Fruit fly (Drosophila melanogaster) whole organism, embryonic: ENCODE data around the gene roq.
A peak's percentile ranks its signal among the peaks of the same experiment; 100 is the strongest.

Source experiments
- C15 ChIP-seq: fragments of 200-800 bp; sonication (Bioruptor generic); IDR thresholded peaks from 3 replicates; pipeline ENCODE4 v1.3.6; 2022; ENCODE audit warnings: missing biosample characterization, missing genetic modification characterization
- CG10979 ChIP-seq: fragments of 200-800 bp; sonication (Bioruptor generic); optimal IDR thresholded peaks from 2 replicates; lab custom pipeline; 2018; ENCODE audit warnings: missing biosample characterization, mild to moderate bottlenecking, missing genetic modification characterization, moderate library complexity
- CG11560 ChIP-seq: fragments of 200-800 bp; sonication (Bioruptor generic); IDR thresholded peaks from 3 replicates; pipeline ENCODE4 v1.3.6; 2022; ENCODE audit warnings: missing biosample characterization, missing genetic modification characterization
- CG11695 ChIP-seq: fragments of 200-800 bp; sonication (Bioruptor generic); IDR thresholded peaks from 3 replicates; pipeline ENCODE4 v1.3.6; 2022; ENCODE audit warnings: missing biosample characterization, missing genetic modification characterization
- CG18599 ChIP-seq: fragments of 200-800 bp; sonication (Bioruptor generic); optimal IDR thresholded peaks from 3 replicates; lab custom pipeline; 2017; ENCODE audit warnings: missing biosample characterization, missing genetic modification characterization, mild to moderate bottlenecking, moderate library complexity, missing genetic modification reagents
- CG2116 ChIP-seq: fragments of 200-800 bp; sonication (Bioruptor generic); optimal IDR thresholded peaks from 3 replicates; lab custom pipeline; 2018; ENCODE audit warnings: missing biosample characterization, mild to moderate bottlenecking, missing genetic modification characterization
- CG3847 ChIP-seq: fragments of 200-800 bp; sonication (Bioruptor generic); IDR thresholded peaks from 2 replicates; pipeline ENCODE4 v1.3.6; 2022; ENCODE audit warnings: missing biosample characterization, missing genetic modification characterization
- CG4707 ChIP-seq: fragments of 200-800 bp; sonication (Bioruptor generic); optimal IDR thresholded peaks from 2 replicates; lab custom pipeline; 2018; ENCODE audit warnings: missing biosample characterization, mild to moderate bottlenecking, missing genetic modification characterization, moderate library complexity
- CG7987 ChIP-seq: fragments of 200-800 bp; sonication (Bioruptor generic); optimal IDR thresholded peaks from 2 replicates; lab custom pipeline; 2018; ENCODE audit warnings: missing biosample characterization, mild to moderate bottlenecking, missing genetic modification characterization, moderate library complexity
- CG8478 ChIP-seq: fragments of >200 bp; optimal IDR thresholded peaks from 2 replicates; lab custom pipeline; 2018
- CG9932 ChIP-seq: fragments of 200-800 bp; sonication (Bioruptor generic); IDR thresholded peaks from 2 replicates; pipeline ENCODE4 v1.3.6; 2022; ENCODE audit warnings: missing biosample characterization, missing genetic modification characterization
- CoRest ChIP-seq: fragments of 200-800 bp; sonication (Bioruptor generic); optimal IDR thresholded peaks from 3 replicates; lab custom pipeline; 2018; ENCODE audit warnings: missing biosample characterization, mild to moderate bottlenecking, missing genetic modification characterization, moderate library complexity
- Dbx ChIP-seq: fragments of 200-800 bp; sonication (Bioruptor generic); IDR thresholded peaks from 3 replicates; pipeline ENCODE4 v1.3.6; 2022; ENCODE audit warnings: missing biosample characterization, missing genetic modification characterization
- Drgx ChIP-seq: fragments of 200-800 bp; sonication (Bioruptor generic); IDR thresholded peaks from 2 replicates; pipeline ENCODE4 v1.3.6; 2022; ENCODE audit warnings: missing biosample characterization, missing genetic modification characterization
- Elba2 ChIP-seq: fragments of 200-800 bp; sonication (Bioruptor generic); optimal IDR thresholded peaks from 3 replicates; lab custom pipeline; 2016; ENCODE audit warnings: missing biosample characterization, missing genetic modification characterization
- Fer2 ChIP-seq: fragments of 200-800 bp; sonication (Bioruptor generic); optimal IDR thresholded peaks from 2 replicates; lab custom pipeline; 2018; ENCODE audit warnings: missing biosample characterization, mild to moderate bottlenecking, missing genetic modification characterization, moderate library complexity
- HHEX ChIP-seq: fragments of 200-800 bp; sonication (Bioruptor generic); optimal IDR thresholded peaks from 3 replicates; lab custom pipeline; 2017; ENCODE audit warnings: missing biosample characterization, mild to moderate bottlenecking, missing genetic modification characterization, missing genetic modification reagents
- Hr39 ChIP-seq: fragments of >200 bp; optimal IDR thresholded peaks from 2 replicates; lab custom pipeline; 2017
- Hsf ChIP-seq: fragments of 200-800 bp; sonication (Bioruptor generic); optimal IDR thresholded peaks from 3 replicates; lab custom pipeline; 2016; ENCODE audit warnings: missing biosample characterization, missing genetic modification characterization
- Med ChIP-seq: fragments of 200-800 bp; sonication (Bioruptor generic); peaks from one replicate; lab custom pipeline; 2016; ENCODE audit warnings: missing biosample characterization, missing genetic modification characterization, mild to moderate bottlenecking, inconsistent platforms, moderate library complexity
- Nf-YA ChIP-seq: fragments of 200-800 bp; sonication (Bioruptor generic); IDR thresholded peaks from 2 replicates; pipeline ENCODE4 v1.3.6; 2022; ENCODE audit warnings: missing biosample characterization, missing genetic modification characterization
- Trl ChIP-seq, 3 experiments: fragments of >200 bp in 2 of 3; fragments of 200-800 bp in 1 of 3; sonication (Bioruptor generic) in 1 of 3; optimal IDR thresholded peaks; 2 replicates in 1 of 3; 3 replicates in 2 of 3; lab custom pipeline; 2016 to 2017; ENCODE audit warnings: missing biosample characterization in 1 of 3, missing genetic modification characterization in 1 of 3
- al ChIP-seq: fragments of 200-800 bp; sonication (Bioruptor generic); IDR thresholded peaks from 2 replicates; pipeline ENCODE4 v1.3.6; 2022; ENCODE audit warnings: missing biosample characterization, missing genetic modification characterization
- az2 ChIP-seq: fragments of 200-800 bp; sonication (Bioruptor generic); optimal IDR thresholded peaks from 3 replicates; lab custom pipeline; 2016; ENCODE audit warnings: missing biosample characterization, missing genetic modification characterization
- bsh ChIP-seq, 2 experiments: fragments of 200-800 bp; sonication (Bioruptor generic); optimal IDR thresholded peaks; 2 replicates each; lab custom pipeline; 2017 to 2018; ENCODE audit warnings: mild to moderate bottlenecking in 2 of 2, missing biosample characterization in 2 of 2, missing genetic modification characterization in 2 of 2, moderate library complexity in 1 of 2
- cad ChIP-seq: fragments of >200 bp; optimal IDR thresholded peaks from 2 replicates; lab custom pipeline; 2017; ENCODE audit warnings: missing biosample characterization, missing genetic modification characterization
- chn ChIP-seq: fragments of 200-800 bp; sonication (Bioruptor generic); optimal IDR thresholded peaks from 2 replicates; lab custom pipeline; 2016; ENCODE audit warnings: missing biosample characterization, missing genetic modification characterization
- crc ChIP-seq: fragments of 200-800 bp; sonication (Bioruptor generic); optimal IDR thresholded peaks from 2 replicates; lab custom pipeline; 2016; ENCODE audit warnings: missing biosample characterization, missing genetic modification characterization
- croc ChIP-seq: fragments of 200-800 bp; sonication (Bioruptor generic); conservative IDR thresholded peaks from 3 replicates; pipeline ENCODE4 v1.3.6; 2022; ENCODE audit warnings: missing biosample characterization, missing genetic modification characterization
- dm ChIP-seq: fragments of 200-800 bp; sonication (Bioruptor generic); optimal IDR thresholded peaks from 3 replicates; lab custom pipeline; 2016; ENCODE audit warnings: missing biosample characterization, missing genetic modification characterization
- emc ChIP-seq: fragments of 200-800 bp; sonication (Bioruptor generic); optimal IDR thresholded peaks from 2 replicates; lab custom pipeline; 2016; ENCODE audit warnings: missing biosample characterization, missing genetic modification characterization
- grau ChIP-seq: fragments of 200-800 bp; optimal IDR thresholded peaks from 3 replicates; lab custom pipeline; 2019; ENCODE audit warnings: missing biosample characterization, mild to moderate bottlenecking, missing genetic modification characterization, moderate library complexity
- hb ChIP-seq: fragments of 200-800 bp; sonication (Bioruptor generic); IDR thresholded peaks from 3 replicates; pipeline ENCODE4 v1.3.6; 2022; ENCODE audit warnings: missing biosample characterization, missing genetic modification characterization; ENCODE audit not compliant: partially characterized antibody
- kah ChIP-seq: fragments of 200-800 bp; sonication (Bioruptor generic); optimal IDR thresholded peaks from 2 replicates; lab custom pipeline; 2018; ENCODE audit warnings: missing biosample characterization, mild to moderate bottlenecking, missing genetic modification characterization
- kay ChIP-seq: fragments of 200-800 bp; sonication (Bioruptor generic); optimal IDR thresholded peaks from 2 replicates; lab custom pipeline; 2016; ENCODE audit warnings: missing biosample characterization, missing genetic modification characterization
- lbe ChIP-seq: fragments of 200-800 bp; sonication (Bioruptor generic); optimal IDR thresholded peaks from 2 replicates; lab custom pipeline; 2016; ENCODE audit warnings: missing biosample characterization, mild to moderate bottlenecking, missing genetic modification characterization
- nom ChIP-seq: fragments of 200-800 bp; sonication (Bioruptor generic); optimal IDR thresholded peaks from 2 replicates; lab custom pipeline; 2017; ENCODE audit warnings: missing biosample characterization, missing genetic modification characterization, mild to moderate bottlenecking, moderate library complexity, missing genetic modification reagents
- shn ChIP-seq: fragments of 200-800 bp; sonication (Bioruptor generic); optimal IDR thresholded peaks from 3 replicates; lab custom pipeline; 2016; ENCODE audit warnings: missing biosample characterization, missing genetic modification characterization
- unc-4 ChIP-seq: fragments of 200-800 bp; sonication (Bioruptor generic); IDR thresholded peaks from 2 replicates; pipeline ENCODE4 v1.3.6; 2022; ENCODE audit warnings: missing biosample characterization, missing genetic modification characterization; ENCODE audit not compliant: partially characterized antibody
- yki ChIP-seq: fragments of >200 bp; optimal IDR thresholded peaks from 3 replicates; lab custom pipeline; 2018

roq gene

DNA sequence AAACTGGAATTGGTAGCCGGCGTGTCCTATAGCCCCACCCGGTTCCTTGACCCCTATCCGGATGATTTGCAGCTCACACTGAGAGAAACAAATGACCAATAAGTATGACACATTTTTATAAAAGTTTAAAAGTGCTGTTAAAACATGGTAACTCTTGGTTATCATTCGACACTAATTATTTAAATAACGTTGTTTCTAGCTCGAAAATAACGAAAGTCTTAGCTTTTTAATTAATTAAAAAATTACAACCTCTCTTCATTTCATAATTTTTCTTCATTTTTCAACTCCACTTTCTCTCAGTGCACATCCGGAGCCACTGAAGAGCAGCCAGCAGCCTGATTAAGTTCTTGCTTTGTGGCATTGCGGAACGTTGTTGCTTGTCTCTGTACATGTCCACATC is 14.2 kb downstream of the roq start (continued):
- TF ChIP-seq cad (GFP tag; lab: Kevin White, UChicago) (no peak), grau (tag; lab: Kevin White, UChicago) (peak; percentile 5), lbe (GFP tag; lab: Kevin White, UChicago) (peak; percentile 47), Hsf (GFP tag; lab: Kevin White, UChicago) (peak; percentile 6), crc (GFP tag; lab: Kevin White, UChicago) (no peak), CG11560 (tag; lab: Robert Waterston, UW) (no peak), unc-4 (GFP tag; lab: Robert Waterston, UW) (no peak), HHEX (no peak), croc (no peak), Trl (optimal IDR thresholded peaks at IDR 0.05; lab: Kevin White, UChicago) (no peak), Trl (GFP tag; optimal IDR thresholded peaks at IDR 0.05; lab: Kevin White, UChicago) (no peak), Nf-YA (no peak), yki (lab: Kevin White, UChicago) (no peak), chn (GFP tag; lab: Kevin White, UChicago) (no peak), CG10979 (tag; lab: Kevin White, UChicago) (peak; percentile 16)

DNA sequence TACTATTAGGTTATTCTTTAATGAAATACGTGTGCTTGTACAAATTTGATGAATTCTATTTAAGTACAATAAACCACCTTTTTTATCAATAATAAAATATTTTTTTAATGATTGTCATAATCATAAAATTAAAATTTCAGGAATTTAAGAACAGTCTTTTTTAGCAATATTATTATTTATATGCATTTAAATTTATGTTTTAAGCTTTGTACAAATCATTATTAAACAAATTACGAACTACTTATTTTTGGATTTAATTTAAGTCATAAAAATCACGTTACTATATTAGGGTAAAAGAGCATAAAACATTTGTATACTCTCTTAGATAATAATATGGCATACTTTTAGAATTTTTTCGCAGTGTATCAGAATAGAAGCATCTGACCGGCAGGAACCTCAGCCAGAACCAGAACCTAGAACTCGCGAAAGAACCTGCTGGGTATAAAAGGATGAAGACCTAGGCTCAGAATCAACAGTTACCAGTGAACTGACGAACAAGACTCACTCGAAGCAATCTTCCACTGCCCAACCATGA is 16.2 kb downstream of the roq start, which contains the start of gene Cpr72Ea:
TSS of gene Cpr72Ea (plus strand) at position 485 of the 535 bp plus-strand sequence.
- TF ChIP-seq CG2116 (GFP tag; lab: Kevin White, UChicago) (no peak), Hr39 (lab: Kevin White, UChicago) (no peak), CG11695 (GFP tag; lab: Robert Waterston, UW) (no peak), Elba2 (GFP tag; lab: Kevin White, UChicago) (no peak), C15 (GFP tag; lab: Robert Waterston, UW) (no peak), Fer2 (tag; lab: Kevin White, UChicago) (no peak), CG4707 (GFP tag; lab: Kevin White, UChicago) (no peak), kay (GFP tag; lab: Kevin White, UChicago) (no peak), emc (GFP tag; lab: Kevin White, UChicago) (no peak), az2 (no peak)

DNA sequence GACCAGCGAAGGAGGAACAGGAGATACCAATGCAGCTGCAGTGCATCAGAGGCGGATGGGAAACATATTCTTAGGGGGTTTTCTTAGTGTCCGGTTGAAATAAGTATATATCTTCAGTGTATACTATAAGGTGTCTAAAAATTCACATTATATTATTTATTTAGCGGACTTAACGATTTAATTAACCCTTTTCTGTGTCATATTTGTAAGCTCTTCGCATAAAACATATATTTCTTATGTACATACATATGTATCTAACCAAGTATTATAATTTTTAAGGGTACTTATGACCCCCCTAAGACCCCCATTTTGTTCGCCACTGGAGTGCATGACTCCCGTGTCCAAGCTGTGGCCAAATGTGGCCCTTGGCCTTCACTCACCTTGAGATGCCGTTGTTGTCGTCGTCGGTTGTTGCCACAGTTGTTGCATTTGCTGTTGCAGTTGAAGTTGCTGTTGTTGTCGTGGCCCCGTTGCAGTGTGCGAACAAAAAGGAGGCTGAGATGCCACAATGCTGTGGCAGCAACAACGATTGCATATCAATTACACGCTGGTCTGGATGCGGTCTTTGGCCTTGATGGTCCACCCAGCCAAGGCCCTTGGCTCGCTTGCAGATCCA is 17.1 kb downstream of the roq start:
- TF ChIP-seq kah (GFP tag; lab: Kevin White, UChicago) (no peak), shn (GFP tag; lab: Kevin White, UChicago) (no peak), Med (peak; percentile 57), CG3847 (GFP tag; lab: Robert Waterston, UW) (peak; percentile 7; the same call in 1 of the 2 replicates), CG9932 (GFP tag; lab: Robert Waterston, UW) (0 out of 2 replicates have a peak, but pooled peaks have one; percentile 12), hb (0 out of 3 replicates have a peak, but pooled peaks have one; percentile 28), CoRest (tag; lab: Kevin White, UChicago) (no peak), CG8478 (peak; percentile 45), Dbx (0 out of 3 replicates have a peak, but pooled peaks have one; percentile 12), CG7987 (GFP tag; lab: Kevin White, UChicago) (no peak), Drgx (GFP tag; lab: Robert Waterston, UW) (peak; percentile 21; the same call in 1 of the 2 replicates), nom (GFP tag; lab: Kevin White, UChicago) (peak; percentile 94), bsh (GFP tag; optimal IDR thresholded peaks at IDR 0.05; lab: Kevin White, UChicago) (peak in 1 of 2 experiments; percentile 89), al (no peak), CG18599 (GFP tag; lab: Kevin White, UChicago) (no peak), dm (GFP tag; lab: Kevin White, UChicago) (no peak)
